Worm (Caenorhabditis elegans): ENCODE measurements around the gene srh-248.

DNA sequence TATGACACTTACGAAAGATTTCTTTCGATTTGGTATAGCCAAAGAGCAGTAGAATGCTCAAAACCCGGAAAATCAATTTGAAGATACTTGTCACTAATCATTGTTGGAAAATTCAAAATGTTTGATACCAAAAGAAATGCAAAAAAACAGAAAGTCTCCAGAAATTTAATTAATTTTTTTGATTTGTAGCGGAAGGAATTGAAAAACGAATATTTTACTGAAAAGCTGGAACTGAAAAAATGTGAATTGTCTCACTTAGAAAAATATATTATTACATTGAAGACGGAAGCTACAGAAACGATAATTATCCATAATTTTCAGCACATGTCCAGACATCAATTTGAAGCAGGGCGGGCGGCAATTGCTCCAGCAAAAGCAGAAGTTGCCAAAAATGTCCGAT lies 7.7 kb upstream of the srh-248 start, which contains the start of gene srw-138:
- TF ChIP-seq dpl-1 (GFP tag; optimal IDR thresholded peaks at IDR 0.05) (no peak), ztf-3 (GFP tag; optimal IDR thresholded peaks at IDR 0.05) (no peak), mes-4 (tag; optimal IDR thresholded peaks at IDR 0.05) (no peak), sea-2 (GFP tag; IDR thresholded peaks at IDR 0.05) (no peak), hrde-1 (tag; optimal IDR thresholded peaks at IDR 0.05; ENCODE audit: borderline replicate concordance) (no peak), pha-4 (tag; optimal IDR thresholded peaks at IDR 0.05) (no peak), nfya-1 (tag; optimal IDR thresholded peaks at IDR 0.05; ENCODE audit: borderline replicate concordance, insufficient read depth) (no peak), snpc-1.1 (tag; optimal IDR thresholded peaks at IDR 0.05; ENCODE audit: insufficient read depth) (no peak), ama-1 (optimal IDR thresholded peaks at IDR 0.05) (no peak), ama-1 (GFP tag; optimal IDR thresholded peaks at IDR 0.05) (no peak), efl-1 (GFP tag; optimal IDR thresholded peaks at IDR 0.05) (no peak), Y53F4B.3 (GFP tag; IDR thresholded peaks at IDR 0.05) (no peak), aptf-2 (GFP tag; conservative IDR thresholded peaks at IDR 0.05) (no peak), ztf-25 (GFP tag; IDR thresholded peaks at IDR 0.05) (no peak), hlh-12 (tag; optimal IDR thresholded peaks at IDR 0.05) (no peak)
